Worm (Caenorhabditis elegans) whole organism, L4 larva: ENCODE data around the gene Y113G7B.15.

Experiments
- Y48G9A.11 ChIP-seq: fragments of 200-800 bp; sonication (Bioruptor generic); IDR thresholded peaks from 2 replicates; pipeline ENCODE4 v1.3.6; 2022; ENCODE audit warnings: missing genetic modification reagents, missing genetic modification characterization, missing compliant biosample characterization
- ZK337.2 ChIP-seq: fragments of 200-800 bp; sonication (Bioruptor generic); IDR thresholded peaks from 2 replicates; pipeline ENCODE4 v1.3.6; 2022; ENCODE audit warnings: missing genetic modification reagents, missing genetic modification characterization, missing compliant biosample characterization
- aha-1 ChIP-seq: fragments of 150-350 bp; peaks from one replicate; lab custom pipeline; 2014; ENCODE audit warnings: missing biosample characterization, missing genetic modification characterization
- ama-1 ChIP-seq: fragments of 150-350 bp; optimal IDR thresholded peaks from 2 replicates; lab custom pipeline; 2014; ENCODE audit warnings: inconsistent platforms, mixed read lengths
- ceh-28 ChIP-seq: fragments of 150-350 bp; optimal IDR thresholded peaks from 2 replicates; lab custom pipeline; 2014; ENCODE audit warnings: missing biosample characterization, missing genetic modification reagents, missing genetic modification characterization
- ceh-32 ChIP-seq: sonication (generic microtip); optimal IDR thresholded peaks from 2 replicates; lab custom pipeline; 2016; ENCODE audit warnings: mild to moderate bottlenecking, missing genetic modification characterization, missing compliant biosample characterization; ENCODE audit not compliant: poor library complexity
- ceh-82 ChIP-seq: sonication (generic microtip); optimal IDR thresholded peaks from 2 replicates; lab custom pipeline; 2017; ENCODE audit warnings: missing biosample characterization, missing genetic modification characterization
- cey-2 ChIP-seq: sonication (generic microtip); optimal IDR thresholded peaks from 3 replicates; lab custom pipeline; 2017; ENCODE audit warnings: missing genetic modification characterization, mild to moderate bottlenecking, missing compliant biosample characterization, antibody characterized with exemption, borderline replicate concordance; ENCODE audit not compliant: insufficient read depth
- daf-16 ChIP-seq, 3 experiments: sonication (generic microtip); optimal IDR thresholded peaks; 2 replicates each; lab custom pipeline; 2016 to 2017; ENCODE audit warnings: missing genetic modification characterization in 3 of 3, missing genetic modification reagents in 3 of 3, mild to moderate bottlenecking in 2 of 3, missing compliant biosample characterization in 2 of 3, missing biosample characterization in 1 of 3, moderate library complexity in 1 of 3
- daf-19 ChIP-seq: fragments of 200-800 bp; sonication (Bioruptor generic); conservative IDR thresholded peaks from 2 replicates; pipeline ENCODE4 v1.3.6; 2022; ENCODE audit warnings: missing genetic modification characterization, missing compliant biosample characterization
- dmd-6 ChIP-seq: fragments of 200-800 bp; sonication (Bioruptor generic); IDR thresholded peaks from 2 replicates; pipeline ENCODE4 v1.3.6; 2022; ENCODE audit warnings: missing genetic modification reagents, missing genetic modification characterization, missing compliant biosample characterization
- dmd-8 ChIP-seq: fragments of 200-800 bp; sonication (Bioruptor generic); IDR thresholded peaks from 2 replicates; pipeline ENCODE4 v1.3.6; 2022; ENCODE audit warnings: missing genetic modification characterization, missing compliant biosample characterization
- duxl-1 ChIP-seq: sonication (generic microtip); optimal IDR thresholded peaks from 2 replicates; lab custom pipeline; 2016; ENCODE audit warnings: mild to moderate bottlenecking, missing genetic modification characterization, moderate library complexity, missing compliant biosample characterization; ENCODE audit not compliant: poor library complexity
- dve-1 ChIP-seq: sonication (generic microtip); optimal IDR thresholded peaks from 2 replicates; lab custom pipeline; 2017; ENCODE audit warnings: antibody characterized with exemption, mild to moderate bottlenecking, missing genetic modification characterization, missing compliant biosample characterization; ENCODE audit not compliant: insufficient read depth
- egl-43 ChIP-seq: fragments of 200-800 bp; sonication (Bioruptor generic); IDR thresholded peaks from 2 replicates; pipeline ENCODE4 v1.3.6; 2022; ENCODE audit warnings: missing genetic modification reagents, missing genetic modification characterization, missing compliant biosample characterization
- fkh-10 ChIP-seq: fragments of 150-350 bp; optimal IDR thresholded peaks from 2 replicates; lab custom pipeline; 2014; ENCODE audit warnings: missing biosample characterization, missing genetic modification reagents, missing genetic modification characterization
- fos-1 ChIP-seq: fragments of 150-350 bp; optimal IDR thresholded peaks from 2 replicates; lab custom pipeline; 2014; ENCODE audit warnings: missing biosample characterization, missing genetic modification characterization
- gei-8 ChIP-seq: fragments of 200-800 bp; sonication (Bioruptor generic); optimal IDR thresholded peaks from 2 replicates; lab custom pipeline; 2018; ENCODE audit warnings: mild to moderate bottlenecking, missing genetic modification characterization, missing compliant biosample characterization
- hlh-30 ChIP-seq: sonication (generic microtip); optimal IDR thresholded peaks from 2 replicates; lab custom pipeline; 2017; ENCODE audit warnings: antibody characterized with exemption, mild to moderate bottlenecking, missing genetic modification characterization, missing compliant biosample characterization; ENCODE audit not compliant: insufficient read depth
- jun-1 ChIP-seq: fragments of 150-350 bp; optimal IDR thresholded peaks from 2 replicates; lab custom pipeline; 2014; ENCODE audit warnings: missing biosample characterization, missing genetic modification reagents, missing genetic modification characterization
- lin-15B ChIP-seq: fragments of 150-350 bp; sonication (generic microtip); optimal IDR thresholded peaks from 3 replicates; lab custom pipeline; 2014; ENCODE audit warnings: missing biosample characterization, missing genetic modification characterization
- lsy-2 ChIP-seq, 2 experiments: fragments of 150-350 bp in 1 of 2; sonication (generic microtip) in 1 of 2; optimal IDR thresholded peaks; 2 replicates each; lab custom pipeline; 2014 to 2017; ENCODE audit warnings: missing biosample characterization in 2 of 2, missing genetic modification characterization in 2 of 2
- madf-5 ChIP-seq, 2 experiments: fragments of 200-800 bp; sonication (Bioruptor generic); IDR thresholded peaks; 2 replicates each; pipeline ENCODE4 v1.3.6; 2022; ENCODE audit warnings: missing compliant biosample characterization in 2 of 2, missing genetic modification characterization in 2 of 2
- nhr-10 ChIP-seq: fragments of 150-350 bp; optimal IDR thresholded peaks from 2 replicates; lab custom pipeline; 2014; ENCODE audit warnings: missing biosample characterization, missing genetic modification characterization
- nhr-111 ChIP-seq: fragments of 200-800 bp; sonication (Bioruptor generic); optimal IDR thresholded peaks from 2 replicates; lab custom pipeline; 2018; ENCODE audit warnings: mild to moderate bottlenecking, missing genetic modification characterization, missing compliant biosample characterization
- nhr-237 ChIP-seq: sonication (generic microtip); optimal IDR thresholded peaks from 2 replicates; lab custom pipeline; 2017; ENCODE audit warnings: missing biosample characterization, missing genetic modification characterization
- nhr-41 ChIP-seq: fragments of 200-800 bp; sonication (Bioruptor generic); IDR thresholded peaks from 2 replicates; pipeline ENCODE4 v1.3.6; 2022; ENCODE audit warnings: missing genetic modification reagents, missing genetic modification characterization, missing compliant biosample characterization
- nhr-48 ChIP-seq: sonication (generic microtip); optimal IDR thresholded peaks from 2 replicates; lab custom pipeline; 2016; ENCODE audit warnings: mild to moderate bottlenecking, missing genetic modification characterization, missing compliant biosample characterization
- nhr-77 ChIP-seq: fragments of 150-350 bp; optimal IDR thresholded peaks from 2 replicates; lab custom pipeline; 2014; ENCODE audit warnings: missing biosample characterization, missing genetic modification characterization
- pha-4 ChIP-seq, 2 experiments: fragments of 150-350 bp in 1 of 2; fragments of 200-800 bp in 1 of 2; sonication (Bioruptor generic) in 1 of 2; IDR thresholded peaks in 1 of 2; optimal IDR thresholded peaks in 1 of 2; 2 replicates each; pipeline versions ENCODE4 v1.3.6 to Lab custom; 2014 to 2022; ENCODE audit warnings: missing genetic modification characterization in 2 of 2, missing genetic modification reagents in 2 of 2, missing biosample characterization in 1 of 2, missing compliant biosample characterization in 1 of 2
- saeg-2 ChIP-seq: fragments of 200-800 bp; sonication (Bioruptor generic); IDR thresholded peaks from 2 replicates; pipeline ENCODE4 v1.3.6; 2022; ENCODE audit warnings: missing genetic modification reagents, missing genetic modification characterization, missing compliant biosample characterization
- set-16 ChIP-seq: fragments of 200-800 bp; sonication (Bioruptor generic); IDR thresholded peaks from 2 replicates; pipeline ENCODE4 v1.3.6; 2022; ENCODE audit warnings: missing genetic modification reagents, missing genetic modification characterization, missing compliant biosample characterization
- snpc-4 ChIP-seq: fragments of 150-350 bp; optimal IDR thresholded peaks from 2 replicates; lab custom pipeline; 2014; ENCODE audit warnings: missing biosample characterization, missing genetic modification characterization
- spr-1 ChIP-seq: sonication (generic microtip); optimal IDR thresholded peaks from 2 replicates; lab custom pipeline; 2016; ENCODE audit warnings: mild to moderate bottlenecking, missing genetic modification characterization, missing compliant biosample characterization
- spr-3 ChIP-seq: fragments of 200-800 bp; sonication (Bioruptor generic); optimal IDR thresholded peaks from 2 replicates; lab custom pipeline; 2018; ENCODE audit warnings: mild to moderate bottlenecking, missing genetic modification characterization, missing compliant biosample characterization
- unc-39 ChIP-seq: sonication (generic microtip); optimal IDR thresholded peaks from 2 replicates; lab custom pipeline; 2017; ENCODE audit warnings: missing biosample characterization, missing genetic modification characterization
- zag-1 ChIP-seq: fragments of 150-350 bp; optimal IDR thresholded peaks from 2 replicates; lab custom pipeline; 2014; ENCODE audit warnings: missing biosample characterization, missing genetic modification characterization

The Y113G7B.15 gene

DNA sequence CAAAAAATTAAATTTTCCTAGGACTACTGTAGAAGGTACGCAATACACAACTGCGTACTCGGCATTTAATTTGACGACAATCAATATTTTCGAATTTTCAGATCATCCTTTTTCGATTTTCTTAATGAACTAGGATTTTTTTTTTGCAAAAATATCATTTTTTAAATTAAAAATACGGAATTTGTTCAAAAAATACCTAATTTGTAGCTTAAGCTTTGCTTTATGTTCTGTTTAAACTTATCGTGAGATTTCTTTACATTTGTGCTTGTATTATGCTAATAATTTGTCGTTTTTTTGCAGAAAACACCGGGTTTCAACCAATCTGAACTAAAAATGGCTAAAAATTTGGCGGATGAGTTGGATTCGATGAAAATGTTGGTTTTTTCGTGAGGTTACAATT is 37.0 kb downstream of the Y113G7B.15 start, which contains the start of gene ftr-1:
Gene ftr-1, plus strand, starts transcription at position 301 of the 400 bp plus-strand sequence.
- TF ChIP-seq nhr-237 (tag; lab: Kevin White, UChicago) (no peak), daf-16 (GFP tag; optimal IDR thresholded peaks at IDR 0.05; lab: Kevin White, UChicago) (no peak), daf-16 (tag; optimal IDR thresholded peaks at IDR 0.05; lab: Kevin White, UChicago) (no peak), nhr-10 (tag; lab: Kevin White, UChicago) (no peak), dmd-8 (no peak), zag-1 (tag; lab: Kevin White, UChicago) (no peak), nhr-77 (tag; lab: Kevin White, UChicago) (no peak), dve-1 (no peak), nhr-48 (tag; lab: Kevin White, UChicago) (no peak), ceh-82 (no peak), dmd-6 (GFP tag; lab: Robert Waterston, UW) (no peak), daf-19 (no peak), spr-1 (no peak), nhr-111 (no peak), egl-43 (GFP tag; lab: Robert Waterston, UW) (no peak), set-16 (no peak), jun-1 (tag; lab: Kevin White, UChicago) (no peak), hlh-30 (tag; lab: Kevin White, UChicago) (no peak), gei-8 (GFP tag; lab: Kevin White, UChicago) (no peak), lsy-2 (tag; optimal IDR thresholded peaks at IDR 0.05; lab: Kevin White, UChicago) (no peak), fos-1 (no peak)

DNA sequence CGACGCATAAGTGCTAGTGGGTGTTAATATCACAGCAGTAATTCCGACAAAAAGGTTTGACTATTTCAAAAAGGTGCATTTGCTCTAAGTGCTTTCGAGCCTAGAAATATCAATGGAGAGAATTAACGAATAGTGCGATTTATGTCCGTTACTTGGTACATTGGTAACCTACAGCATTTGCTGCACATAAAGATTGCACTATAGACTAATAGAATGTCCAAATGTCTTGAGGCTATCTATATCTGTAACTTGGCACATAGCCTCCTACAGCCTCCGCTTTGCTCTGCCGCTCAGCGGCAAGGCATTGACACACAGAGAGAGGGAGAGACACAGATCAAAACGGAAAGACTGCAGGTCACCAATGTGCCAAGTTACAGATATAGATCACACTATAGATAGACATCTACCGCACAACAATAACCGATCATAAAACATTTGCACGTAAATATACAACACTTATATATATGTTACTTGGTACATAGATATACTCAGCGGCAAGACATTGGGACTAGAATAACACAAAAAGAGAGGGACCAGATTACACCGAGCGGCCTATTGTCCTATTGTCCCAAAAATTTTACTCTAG is 38.1 kb downstream of the Y113G7B.15 start, which contains the start of the genes srh-217 and Y113G7B.28:
Gene srh-217, minus strand, starts transcription at position 101 of the 586 bp plus-strand sequence.
Gene Y113G7B.28, plus strand, starts transcription at position 536 of the 586 bp plus-strand sequence.
- TF ChIP-seq madf-5 (GFP tag; IDR thresholded peaks at IDR 0.05; lab: Robert Waterston, UW): no peak
- TF ChIP-seq nhr-41 (GFP tag; lab: Robert Waterston, UW): no peak
- TF ChIP-seq fos-1: no peak
- no peak for TF ChIP-seq cey-2 (tag; lab: Kevin White, UChicago)
- TF ChIP-seq ZK337.2 (GFP tag; lab: Robert Waterston, UW): no peak
- no peak for TF ChIP-seq ceh-28 (tag; lab: Kevin White, UChicago)
- no peak for TF ChIP-seq ama-1
- TF ChIP-seq snpc-4 (tag; lab: Kevin White, UChicago): no peak
- TF ChIP-seq dve-1: no peak
- no peak for TF ChIP-seq lin-15B (tag; lab: Kevin White, UChicago)
- TF ChIP-seq saeg-2 (GFP tag; lab: Robert Waterston, UW): no peak
- no peak for TF ChIP-seq nhr-77 (tag; lab: Kevin White, UChicago)
- TF ChIP-seq hlh-30 (tag; lab: Kevin White, UChicago): no peak

DNA sequence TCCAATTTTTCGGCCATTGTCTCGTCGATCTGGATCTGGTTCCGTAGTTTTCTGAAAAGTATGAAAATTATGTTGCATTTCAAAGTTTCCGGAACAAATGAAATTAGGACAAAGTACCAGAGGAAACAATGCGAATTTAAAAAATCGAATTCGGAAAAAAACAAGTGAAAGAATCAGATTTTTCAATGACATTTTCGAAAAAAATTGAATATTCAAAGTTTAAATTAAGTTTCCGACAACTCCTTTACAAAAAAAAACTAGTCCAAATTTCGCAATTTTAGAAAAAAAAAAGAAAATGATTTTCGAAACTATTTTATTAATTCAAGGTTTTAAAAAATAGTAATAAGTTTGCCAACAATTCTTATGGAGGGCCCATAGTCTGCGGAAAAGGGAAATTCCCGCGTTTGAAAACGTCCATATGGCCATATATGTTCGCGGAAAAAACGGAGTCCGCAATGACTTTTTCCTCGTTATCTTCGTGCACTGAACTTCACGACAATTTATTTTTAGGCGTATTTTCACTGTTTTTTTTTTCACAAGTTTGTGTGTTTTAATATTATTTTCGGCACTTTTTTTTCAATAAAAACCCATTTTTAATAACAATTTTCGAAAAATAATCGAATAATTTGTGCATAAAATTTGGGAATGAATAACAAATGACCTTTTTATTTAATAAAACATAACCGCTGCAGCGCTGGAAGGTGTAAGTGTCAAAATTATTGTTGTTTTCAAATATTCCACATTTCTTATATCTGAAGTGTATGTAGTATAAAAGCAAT is 41.4 kb downstream of the Y113G7B.15 start, which contains the start of the genes fbxa-115 and Y113G7B.27:
Gene fbxa-115, minus strand, starts transcription at position 51 of the 779 bp plus-strand sequence.
Gene Y113G7B.27, plus strand, starts transcription at position 729 of the 779 bp plus-strand sequence.
- TF ChIP-seq ceh-32 (tag; lab: Kevin White, UChicago) (no peak), spr-3 (GFP tag; lab: Kevin White, UChicago) (no peak), fkh-10 (GFP tag; lab: Kevin White, UChicago) (no peak)

DNA sequence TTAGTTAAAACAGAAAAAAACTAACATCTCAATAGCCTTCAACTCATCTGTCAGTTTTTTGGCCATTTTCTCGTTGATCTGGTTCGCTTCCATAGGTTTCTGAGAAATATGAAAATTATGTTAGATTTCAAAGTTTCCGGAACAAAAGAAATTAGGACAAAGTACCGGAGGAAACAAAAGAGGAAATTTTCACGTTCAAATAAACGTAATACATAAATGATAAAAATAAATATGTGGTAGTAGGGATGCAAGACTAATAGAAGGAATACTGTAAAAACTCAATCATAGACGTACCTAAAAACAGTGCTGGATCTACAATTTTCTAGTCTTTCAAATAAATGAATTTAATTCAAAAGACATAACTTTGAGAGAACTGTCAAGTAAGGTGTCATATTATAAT is 44.9 kb downstream of the Y113G7B.15 start, which contains the start of gene fbxa-116:
Gene fbxa-116, minus strand, starts transcription at position 101 of the 400 bp plus-strand sequence.
- peak; percentile 36 for TF ChIP-seq aha-1 (tag; lab: Kevin White, UChicago)
- TF ChIP-seq unc-39 (tag; lab: Kevin White, UChicago): no peak
- TF ChIP-seq fkh-10 (GFP tag; lab: Kevin White, UChicago): no peak
- no peak for TF ChIP-seq Y48G9A.11 (GFP tag; lab: Robert Waterston, UW)
- TF ChIP-seq duxl-1 (tag; lab: Kevin White, UChicago): no peak
- no peak for TF ChIP-seq pha-4 (GFP tag; IDR thresholded peaks at IDR 0.05; lab: Robert Waterston, UW)
- no peak for TF ChIP-seq pha-4 (tag; optimal IDR thresholded peaks at IDR 0.05; lab: Kevin White, UChicago)
